Fruit fly (Drosophila melanogaster): ENCODE measurements around the gene Dhc16F.

Gene Dhc16F

dm6 chrX:18064183-18064582 lies at the start of gene Dhc16F:
Dhc16F (plus strand) TSS chrX:18064483.
- TF ChIP-seq CG1620 (GFP tag; optimal IDR thresholded peaks at IDR 0.05) (no peak), CG14711 (tag; optimal IDR thresholded peaks at IDR 0.05) (no peak)

- TF ChIP-seq cnc (optimal IDR thresholded peaks at IDR 0.05) (no peak), Crg-1 (GFP tag; optimal IDR thresholded peaks at IDR 0.05) (no peak), CG1620 (GFP tag; optimal IDR thresholded peaks at IDR 0.05) (no peak), CG33017 (tag; optimal IDR thresholded peaks at IDR 0.05) (no peak), ovo (GFP tag; optimal IDR thresholded peaks at IDR 0.05) (no peak), tj (GFP tag; optimal IDR thresholded peaks at IDR 0.05) (no peak), Hr96 (GFP tag; optimal IDR thresholded peaks at IDR 0.05) (no peak), pad (GFP tag; optimal IDR thresholded peaks at IDR 0.05) (no peak), CG14711 (tag; optimal IDR thresholded peaks at IDR 0.05) (no peak), cic (GFP tag; optimal IDR thresholded peaks at IDR 0.05) (no peak), CG12768 (GFP tag; optimal IDR thresholded peaks at IDR 0.05) (no peak), CG7101 (tag; optimal IDR thresholded peaks at IDR 0.05) (no peak), Clk (GFP tag; optimal IDR thresholded peaks at IDR 0.05) (no peak), Mnt (GFP tag; optimal IDR thresholded peaks at IDR 0.05) (no peak), CG7045 (GFP tag; optimal IDR thresholded peaks at IDR 0.05) (no peak), kay (GFP tag; ENCODE audit: borderline replicate concordance) (no peak), bab1 (GFP tag; optimal IDR thresholded peaks at IDR 0.05) (no peak), toe (GFP tag; optimal IDR thresholded peaks at IDR 0.05) (no peak), CG5204 (GFP tag; optimal IDR thresholded peaks at IDR 0.05) (no peak), CG11617 (GFP tag; optimal IDR thresholded peaks at IDR 0.05) (no peak)
Measured at dm6 chrX:18014601-18015000, 49.7 kb upstream of the Dhc16F start.

- TF ChIP-seq bab1 (GFP tag; optimal IDR thresholded peaks at IDR 0.05) (no peak), cic (GFP tag; optimal IDR thresholded peaks at IDR 0.05) (no peak)
Measured at dm6 chrX:18018437-18019100, 45.7 kb upstream of the Dhc16F start.

- TF ChIP-seq CG7045 (GFP tag; optimal IDR thresholded peaks at IDR 0.05), result no peak
- TF ChIP-seq Clk (GFP tag; optimal IDR thresholded peaks at IDR 0.05), result no peak
- TF ChIP-seq CG12768 (GFP tag; optimal IDR thresholded peaks at IDR 0.05), result no peak
- TF ChIP-seq pad (GFP tag; optimal IDR thresholded peaks at IDR 0.05), result no peak
- no peak for TF ChIP-seq Hr96 (GFP tag; optimal IDR thresholded peaks at IDR 0.05)
- no peak for TF ChIP-seq cnc (optimal IDR thresholded peaks at IDR 0.05)
- TF ChIP-seq bab1 (GFP tag; optimal IDR thresholded peaks at IDR 0.05), result no peak
- no peak for TF ChIP-seq ovo (GFP tag; optimal IDR thresholded peaks at IDR 0.05)
- no peak for TF ChIP-seq CG5204 (GFP tag; optimal IDR thresholded peaks at IDR 0.05)
- no peak for TF ChIP-seq Crg-1 (GFP tag; optimal IDR thresholded peaks at IDR 0.05)
- no peak for TF ChIP-seq CG14711 (tag; optimal IDR thresholded peaks at IDR 0.05)
- no peak for TF ChIP-seq CG1620 (GFP tag; optimal IDR thresholded peaks at IDR 0.05)
- no peak for TF ChIP-seq CG7101 (tag; optimal IDR thresholded peaks at IDR 0.05)
- no peak for TF ChIP-seq cic (GFP tag; optimal IDR thresholded peaks at IDR 0.05)
Measured at dm6 chrX:18023615-18024163, 40.6 kb upstream of the Dhc16F start, which contains the start of gene CG6867. CG6867 (plus strand) TSS chrX:18023870.

- TF ChIP-seq toe (GFP tag; optimal IDR thresholded peaks at IDR 0.05), result no peak
- TF ChIP-seq Hr96 (GFP tag; optimal IDR thresholded peaks at IDR 0.05), result no peak
- no peak for TF ChIP-seq tj (GFP tag; optimal IDR thresholded peaks at IDR 0.05)
- no peak for TF ChIP-seq CG14711 (tag; optimal IDR thresholded peaks at IDR 0.05)
- no peak for TF ChIP-seq cic (GFP tag; optimal IDR thresholded peaks at IDR 0.05)
- no peak for TF ChIP-seq CG7045 (GFP tag; optimal IDR thresholded peaks at IDR 0.05)
- TF ChIP-seq pad (GFP tag; optimal IDR thresholded peaks at IDR 0.05), result no peak
- TF ChIP-seq kay (GFP tag; ENCODE audit: borderline replicate concordance), result no peak
- TF ChIP-seq CG12768 (GFP tag; optimal IDR thresholded peaks at IDR 0.05), result no peak
- TF ChIP-seq ovo (GFP tag; optimal IDR thresholded peaks at IDR 0.05), result no peak
Measured at dm6 chrX:18043691-18044090, 20.6 kb upstream of the Dhc16F start, which contains the start of gene CG15373. CG15373 (plus strand) TSS chrX:18043991.

DNA sequence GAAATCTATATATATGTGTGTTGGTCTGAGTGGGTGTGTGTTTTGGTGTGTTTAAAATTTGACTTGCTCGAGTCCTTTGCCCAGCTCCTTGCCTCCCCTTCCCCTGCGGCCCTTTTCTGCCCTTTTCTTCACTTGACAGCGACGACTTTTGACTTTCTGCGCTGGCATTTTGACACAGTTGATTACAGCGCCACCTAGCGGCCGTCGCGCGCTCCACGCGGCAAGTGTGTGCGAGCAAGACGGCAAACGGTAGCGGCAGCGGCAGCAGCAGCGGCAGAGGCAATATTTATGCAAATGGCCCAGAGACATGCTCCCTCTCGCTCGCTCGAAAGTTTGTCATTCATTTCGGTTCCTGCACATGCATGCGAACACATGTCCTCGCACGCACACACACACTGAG lies 12.1 kb upstream of the Dhc16F start:
- no peak for TF ChIP-seq bab1 (GFP tag; optimal IDR thresholded peaks at IDR 0.05)
- TF ChIP-seq Crg-1 (GFP tag; optimal IDR thresholded peaks at IDR 0.05), result no peak
- TF ChIP-seq CG1620 (GFP tag; optimal IDR thresholded peaks at IDR 0.05), result no peak
- no peak for TF ChIP-seq Hr96 (GFP tag; optimal IDR thresholded peaks at IDR 0.05)

- TF ChIP-seq Clk (GFP tag; optimal IDR thresholded peaks at IDR 0.05) (no peak), CG5204 (GFP tag; optimal IDR thresholded peaks at IDR 0.05) (no peak), pad (GFP tag; optimal IDR thresholded peaks at IDR 0.05) (no peak), bab1 (GFP tag; optimal IDR thresholded peaks at IDR 0.05) (no peak), cnc (optimal IDR thresholded peaks at IDR 0.05) (no peak), kay (GFP tag; ENCODE audit: borderline replicate concordance) (no peak), CG11617 (GFP tag; optimal IDR thresholded peaks at IDR 0.05) (no peak), cic (GFP tag; optimal IDR thresholded peaks at IDR 0.05) (no peak), CG1620 (GFP tag; optimal IDR thresholded peaks at IDR 0.05) (no peak), ovo (GFP tag; optimal IDR thresholded peaks at IDR 0.05) (no peak), Hr96 (GFP tag; optimal IDR thresholded peaks at IDR 0.05) (no peak), toe (GFP tag; optimal IDR thresholded peaks at IDR 0.05) (no peak), CG12768 (GFP tag; optimal IDR thresholded peaks at IDR 0.05) (no peak), Crg-1 (GFP tag; optimal IDR thresholded peaks at IDR 0.05) (no peak), Mnt (GFP tag; optimal IDR thresholded peaks at IDR 0.05) (no peak), CG33017 (tag; optimal IDR thresholded peaks at IDR 0.05) (no peak), CG7101 (tag; optimal IDR thresholded peaks at IDR 0.05) (no peak), tj (GFP tag; optimal IDR thresholded peaks at IDR 0.05) (no peak), CG14711 (tag; optimal IDR thresholded peaks at IDR 0.05) (no peak)
Measured at dm6 chrX:18057202-18057601, 7.1 kb upstream of the Dhc16F start.

Data from whole organism, adult.